Fruit fly (Drosophila melanogaster) whole organism: Measurements from ENCODE around the gene CG3386.
A peak's percentile ranks its signal among the peaks of the same experiment; 100 is the strongest.

Experiments
- CG8478 ChIP-seq: fragments of >200 bp; optimal IDR thresholded peaks from 2 replicates; lab custom pipeline; 2018; ENCODE audit warnings: inconsistent platforms
- Dll ChIP-seq: fragments of >200 bp; optimal IDR thresholded peaks from 2 replicates; lab custom pipeline; 2017
- EcR ChIP-seq, 2 experiments: fragments of >200 bp; optimal IDR thresholded peaks; 2 replicates each; lab custom pipeline; 2017; ENCODE audit warnings: missing biosample characterization in 2 of 2, missing genetic modification characterization in 2 of 2, missing genetic modification reagents in 2 of 2
- pan ChIP-seq: fragments of >200 bp; optimal IDR thresholded peaks from 2 replicates; lab custom pipeline; 2017
- psq ChIP-seq: fragments of >200 bp; optimal IDR thresholded peaks from 2 replicates; lab custom pipeline; 2017
- usp ChIP-seq: fragments of >200 bp; optimal IDR thresholded peaks from 2 replicates; lab custom pipeline; 2017; ENCODE audit warnings: missing biosample characterization, missing genetic modification characterization, mixed read lengths

CG3386 gene

dm6 chr3L:639460-640103 is 42.7 kb downstream of the CG3386 start:
- no peak for TF ChIP-seq Dll (lab: Kevin White, UChicago)
- TF ChIP-seq usp (GFP tag; lab: Kevin White, UChicago): no peak
- TF ChIP-seq CG8478 (lab: Kevin White, UChicago): no peak
- TF ChIP-seq pan (lab: Kevin White, UChicago): no peak
- TF ChIP-seq psq (lab: Kevin White, UChicago): no peak
- TF ChIP-seq EcR (GFP tag; optimal IDR thresholded peaks at IDR 0.05; lab: Kevin White, UChicago): no peak

dm6 chr3L:638757-639353 is 43.4 kb downstream of the CG3386 start:
- TF ChIP-seq psq (lab: Kevin White, UChicago) (no peak), usp (GFP tag; lab: Kevin White, UChicago) (no peak), CG8478 (lab: Kevin White, UChicago) (no peak), Dll (lab: Kevin White, UChicago) (no peak), EcR (GFP tag; optimal IDR thresholded peaks at IDR 0.05; lab: Kevin White, UChicago) (no peak), pan (lab: Kevin White, UChicago) (no peak)

dm6 chr3L:638031-638414 is 44.2 kb downstream of the CG3386 start:
- no peak for TF ChIP-seq EcR (GFP tag; optimal IDR thresholded peaks at IDR 0.05; lab: Kevin White, UChicago)
- TF ChIP-seq psq (lab: Kevin White, UChicago): no peak
- TF ChIP-seq pan (lab: Kevin White, UChicago): no peak

dm6 chr3L:637329-638030 is 44.8 kb downstream of the CG3386 start:
- TF ChIP-seq pan (lab: Kevin White, UChicago) (no peak), usp (GFP tag; lab: Kevin White, UChicago) (no peak), psq (lab: Kevin White, UChicago) (no peak), CG8478 (lab: Kevin White, UChicago) (no peak), EcR (GFP tag; optimal IDR thresholded peaks at IDR 0.05; lab: Kevin White, UChicago) (no peak), Dll (lab: Kevin White, UChicago) (no peak)

dm6 chr3L:636434-636833 is 45.8 kb downstream of the CG3386 start:
- no peak for TF ChIP-seq pan (lab: Kevin White, UChicago)
- no peak for TF ChIP-seq Dll (lab: Kevin White, UChicago)
- TF ChIP-seq psq (lab: Kevin White, UChicago): no peak
- no peak for TF ChIP-seq EcR (GFP tag; optimal IDR thresholded peaks at IDR 0.05; lab: Kevin White, UChicago)
- TF ChIP-seq CG8478 (lab: Kevin White, UChicago): no peak
- no peak for TF ChIP-seq usp (GFP tag; lab: Kevin White, UChicago)

- no peak for TF ChIP-seq CG8478 (lab: Kevin White, UChicago)
- no peak for TF ChIP-seq pan (lab: Kevin White, UChicago)
- no peak for TF ChIP-seq EcR (GFP tag; optimal IDR thresholded peaks at IDR 0.05; lab: Kevin White, UChicago)
- TF ChIP-seq usp (GFP tag; lab: Kevin White, UChicago): no peak
- no peak for TF ChIP-seq Dll (lab: Kevin White, UChicago)
- TF ChIP-seq psq (lab: Kevin White, UChicago): no peak
Measured at dm6 chr3L:635529-635928, 46.7 kb downstream of the CG3386 start.

dm6 chr3L:635016-635363 is 47.3 kb downstream of the CG3386 start:
- no peak for TF ChIP-seq Dll (lab: Kevin White, UChicago)
- peak in 1 of 2 experiments; percentile 87 for TF ChIP-seq EcR (GFP tag; optimal IDR thresholded peaks at IDR 0.05; lab: Kevin White, UChicago)

- no peak for TF ChIP-seq CG8478 (lab: Kevin White, UChicago)
- TF ChIP-seq psq (lab: Kevin White, UChicago): no peak
- TF ChIP-seq Dll (lab: Kevin White, UChicago): no peak
- no peak for TF ChIP-seq EcR (GFP tag; optimal IDR thresholded peaks at IDR 0.05; lab: Kevin White, UChicago)
- TF ChIP-seq pan (lab: Kevin White, UChicago): no peak
- no peak for TF ChIP-seq usp (GFP tag; lab: Kevin White, UChicago)
Measured at dm6 chr3L:634319-635015, 47.8 kb downstream of the CG3386 start.

dm6 chr3L:633272-634254 is 48.7 kb downstream of the CG3386 start:
- no peak for TF ChIP-seq usp (GFP tag; lab: Kevin White, UChicago)
- no peak for TF ChIP-seq Dll (lab: Kevin White, UChicago)
- no peak for TF ChIP-seq CG8478 (lab: Kevin White, UChicago)
- TF ChIP-seq pan (lab: Kevin White, UChicago): no peak
- TF ChIP-seq EcR (GFP tag; optimal IDR thresholded peaks at IDR 0.05; lab: Kevin White, UChicago): no peak
- no peak for TF ChIP-seq psq (lab: Kevin White, UChicago)

- TF ChIP-seq Dll (lab: Kevin White, UChicago): no peak
- TF ChIP-seq EcR (GFP tag; optimal IDR thresholded peaks at IDR 0.05; lab: Kevin White, UChicago): no peak
- TF ChIP-seq usp (GFP tag; lab: Kevin White, UChicago): no peak
- TF ChIP-seq pan (lab: Kevin White, UChicago): no peak
- no peak for TF ChIP-seq CG8478 (lab: Kevin White, UChicago)
- no peak for TF ChIP-seq psq (lab: Kevin White, UChicago)
Measured at dm6 chr3L:632058-632457, 50.2 kb downstream of the CG3386 start.
